Worm (Caenorhabditis elegans) whole organism, young adult: Measurements from ENCODE around the gene lgc-43.

Experiments used
- B0019.2 ChIP-seq: fragments of 200-800 bp; sonication (Bioruptor generic); conservative IDR thresholded peaks from 2 replicates; pipeline ENCODE4 v1.3.6; 2022; ENCODE audit warnings: missing genetic modification reagents, missing genetic modification characterization, missing compliant biosample characterization
- B0261.1 ChIP-seq: sonication (generic microtip); optimal IDR thresholded peaks from 2 replicates; lab custom pipeline; 2016; ENCODE audit warnings: mild to moderate bottlenecking, missing genetic modification characterization, moderate library complexity, missing compliant biosample characterization
- B0336.3 ChIP-seq: fragments of 200-800 bp; sonication (Bioruptor generic); IDR thresholded peaks from 2 replicates; pipeline ENCODE4 v1.3.6; 2022; ENCODE audit warnings: missing genetic modification characterization, missing compliant biosample characterization
- D2030.7 ChIP-seq: fragments of 200-800 bp; sonication (Bioruptor generic); IDR thresholded peaks from 2 replicates; pipeline ENCODE4 v1.3.6; 2022; ENCODE audit warnings: missing genetic modification reagents, missing genetic modification characterization, missing compliant biosample characterization
- F23B12.7 ChIP-seq: sonication (generic microtip); optimal IDR thresholded peaks from 2 replicates; lab custom pipeline; 2017; ENCODE audit warnings: missing genetic modification characterization, mild to moderate bottlenecking, missing compliant biosample characterization, antibody characterized with exemption, moderate library complexity; ENCODE audit not compliant: insufficient read depth
- F57C9.4 ChIP-seq: sonication (generic microtip); optimal IDR thresholded peaks from 2 replicates; lab custom pipeline; 2017; ENCODE audit warnings: mild to moderate bottlenecking, missing genetic modification characterization, missing compliant biosample characterization
- Y56A3A.18 ChIP-seq: fragments of 200-800 bp; sonication (Bioruptor generic); IDR thresholded peaks from 2 replicates; pipeline ENCODE4 v1.3.6; 2022; ENCODE audit warnings: missing genetic modification reagents, missing genetic modification characterization, missing compliant biosample characterization
- akir-1 ChIP-seq: fragments of 200-800 bp; sonication (Bioruptor generic); optimal IDR thresholded peaks from 2 replicates; lab custom pipeline; 2018; ENCODE audit warnings: mild to moderate bottlenecking, missing genetic modification characterization, moderate library complexity, missing compliant biosample characterization
- atf-7 ChIP-seq: sonication (generic microtip); optimal IDR thresholded peaks from 2 replicates; lab custom pipeline; 2017; ENCODE audit warnings: mild to moderate bottlenecking, missing genetic modification characterization, missing compliant biosample characterization
- ccch-3 ChIP-seq: fragments of 200-800 bp; sonication (Bioruptor generic); optimal IDR thresholded peaks from 2 replicates; lab custom pipeline; 2018; ENCODE audit warnings: mild to moderate bottlenecking, missing genetic modification characterization, missing compliant biosample characterization
- cebp-2 ChIP-seq: fragments of 200-800 bp; sonication (Bioruptor generic); IDR thresholded peaks from 2 replicates; pipeline ENCODE4 v1.3.6; 2022; ENCODE audit warnings: missing genetic modification characterization, missing compliant biosample characterization
- die-1 ChIP-seq: sonication (generic microtip); optimal IDR thresholded peaks from 2 replicates; lab custom pipeline; 2016; ENCODE audit warnings: missing genotype, mild to moderate bottlenecking, missing genetic modification characterization, missing compliant biosample characterization
- dpl-1 ChIP-seq: fragments of 150-350 bp; optimal IDR thresholded peaks from 2 replicates; lab custom pipeline; 2014; ENCODE audit warnings: missing biosample characterization, missing genetic modification reagents, missing genetic modification characterization
- hlh-12 ChIP-seq: sonication (generic microtip); optimal IDR thresholded peaks from 2 replicates; lab custom pipeline; 2016; ENCODE audit warnings: missing genetic modification characterization, missing compliant biosample characterization
- hsf-1 ChIP-seq: fragments of 200-800 bp; sonication (Bioruptor generic); IDR thresholded peaks from 2 replicates; pipeline ENCODE4 v1.3.6; 2022; ENCODE audit warnings: missing genetic modification reagents, missing genetic modification characterization, missing compliant biosample characterization
- let-526 ChIP-seq: fragments of 200-800 bp; sonication (Bioruptor generic); IDR thresholded peaks from 2 replicates; pipeline ENCODE4 v1.3.6; 2022; ENCODE audit warnings: missing genetic modification reagents, missing genetic modification characterization, missing compliant biosample characterization
- let-607 ChIP-seq, 2 experiments: fragments of 200-800 bp in 1 of 2; sonication (Bioruptor generic) in 1 of 2; sonication (generic microtip) in 1 of 2; optimal IDR thresholded peaks; 2 replicates each; lab custom pipeline; 2016 to 2018; ENCODE audit warnings: mild to moderate bottlenecking in 2 of 2, missing compliant biosample characterization in 2 of 2, missing genetic modification characterization in 2 of 2, moderate library complexity in 2 of 2, missing genotype in 1 of 2
- lsl-1 ChIP-seq: fragments of 200-800 bp; sonication (Bioruptor generic); optimal IDR thresholded peaks from 2 replicates; lab custom pipeline; 2018; ENCODE audit warnings: mild to moderate bottlenecking, missing genetic modification characterization, moderate library complexity, missing compliant biosample characterization
- madf-6 ChIP-seq: fragments of 200-800 bp; sonication (Bioruptor generic); IDR thresholded peaks from 2 replicates; pipeline ENCODE4 v1.3.6; 2022; ENCODE audit warnings: missing genetic modification reagents, missing genetic modification characterization, missing compliant biosample characterization
- mes-4 ChIP-seq: sonication (generic microtip); optimal IDR thresholded peaks from 2 replicates; lab custom pipeline; 2016; ENCODE audit warnings: missing genotype, missing genetic modification characterization, missing compliant biosample characterization
- nfya-1 ChIP-seq: sonication (generic microtip); optimal IDR thresholded peaks from 2 replicates; lab custom pipeline; 2017; ENCODE audit warnings: antibody characterized with exemption, missing compliant biosample characterization, missing genetic modification characterization, borderline replicate concordance; ENCODE audit not compliant: insufficient read depth
- nfya-2 ChIP-seq: fragments of 200-800 bp; sonication (Bioruptor generic); IDR thresholded peaks from 2 replicates; pipeline ENCODE4 v1.3.6; 2022; ENCODE audit warnings: missing genetic modification reagents, missing genetic modification characterization, missing compliant biosample characterization
- nhr-80 ChIP-seq: sonication (generic microtip); optimal IDR thresholded peaks from 2 replicates; lab custom pipeline; 2016; ENCODE audit warnings: missing genetic modification characterization, missing compliant biosample characterization
- pha-4 ChIP-seq: fragments of 150-350 bp; sonication (generic microtip); optimal IDR thresholded peaks from 2 replicates; lab custom pipeline; 2014; ENCODE audit warnings: missing biosample characterization, missing genetic modification reagents, missing genetic modification characterization
- rcor-1 ChIP-seq: fragments of 200-800 bp; sonication (Bioruptor generic); IDR thresholded peaks from 2 replicates; pipeline ENCODE4 v1.3.6; 2022; ENCODE audit warnings: missing genetic modification reagents, missing genetic modification characterization, missing compliant biosample characterization
- repo-1 ChIP-seq: sonication (generic microtip); optimal IDR thresholded peaks from 2 replicates; lab custom pipeline; 2017; ENCODE audit warnings: mild to moderate bottlenecking, missing genetic modification characterization, missing compliant biosample characterization
- tlf-1 ChIP-seq: fragments of 200-800 bp; sonication (Bioruptor generic); optimal IDR thresholded peaks from 2 replicates; lab custom pipeline; 2018; ENCODE audit warnings: mild to moderate bottlenecking, missing genetic modification characterization, missing compliant biosample characterization
- unc-62 ChIP-seq: fragments of 150-350 bp; optimal IDR thresholded peaks from 2 replicates; lab custom pipeline; 2014; ENCODE audit warnings: missing biosample characterization, missing genetic modification reagents, missing genetic modification characterization
- ztf-18 ChIP-seq: sonication (generic microtip); optimal IDR thresholded peaks from 2 replicates; lab custom pipeline; 2016; ENCODE audit warnings: missing genotype, mild to moderate bottlenecking, missing genetic modification characterization, missing compliant biosample characterization
- ztf-22 ChIP-seq: fragments of 200-800 bp; sonication (Bioruptor generic); optimal IDR thresholded peaks from 2 replicates; lab custom pipeline; 2018; ENCODE audit warnings: mild to moderate bottlenecking, missing genetic modification characterization, moderate library complexity, missing compliant biosample characterization

lgc-43 gene

ce11 chrIV:10616366-10616765 lies 37.9 kb downstream of the lgc-43 start:
- TF ChIP-seq repo-1 (tag; lab: Kevin White, UChicago) (no peak), B0261.1 (tag; lab: Kevin White, UChicago) (no peak), hlh-12 (tag; lab: Kevin White, UChicago) (no peak), F23B12.7 (tag; lab: Kevin White, UChicago) (no peak), nhr-80 (tag; lab: Kevin White, UChicago) (no peak), tlf-1 (GFP tag; lab: Kevin White, UChicago) (no peak), B0336.3 (no peak), lsl-1 (GFP tag; lab: Kevin White, UChicago) (no peak), ccch-3 (no peak), B0019.2 (no peak)
- TF ChIP-seq, all 124 proteins: peak for 0

- no peak for TF ChIP-seq F57C9.4 (tag; lab: Kevin White, UChicago)
- no peak for TF ChIP-seq atf-7 (tag; lab: Kevin White, UChicago)
- TF ChIP-seq Y56A3A.18 (GFP tag; lab: Robert Waterston, UW) = no peak
- TF ChIP-seq akir-1 = no peak
- no peak for TF ChIP-seq hsf-1
- TF ChIP-seq cebp-2 (GFP tag; lab: Robert Waterston, UW) = no peak
- no peak for TF ChIP-seq nfya-2 (GFP tag; lab: Robert Waterston, UW)
- TF ChIP-seq mes-4 = no peak
- TF ChIP-seq pha-4 = no peak
- no peak for TF ChIP-seq nfya-1
- TF ChIP-seq ccch-3 = no peak
Measured at ce11 chrIV:10617099-10617498, 38.6 kb downstream of the lgc-43 start.

- TF ChIP-seq B0261.1 (tag; lab: Kevin White, UChicago) (no peak), B0336.3 (peak; percentile 47; the same call in 1 of the 2 replicates)
Measured at ce11 chrIV:10620811-10621210, 42.3 kb downstream of the lgc-43 start, which contains the start of gene R09H10.7. Gene R09H10.7 (plus strand): TSS chrIV:10621111.

DNA sequence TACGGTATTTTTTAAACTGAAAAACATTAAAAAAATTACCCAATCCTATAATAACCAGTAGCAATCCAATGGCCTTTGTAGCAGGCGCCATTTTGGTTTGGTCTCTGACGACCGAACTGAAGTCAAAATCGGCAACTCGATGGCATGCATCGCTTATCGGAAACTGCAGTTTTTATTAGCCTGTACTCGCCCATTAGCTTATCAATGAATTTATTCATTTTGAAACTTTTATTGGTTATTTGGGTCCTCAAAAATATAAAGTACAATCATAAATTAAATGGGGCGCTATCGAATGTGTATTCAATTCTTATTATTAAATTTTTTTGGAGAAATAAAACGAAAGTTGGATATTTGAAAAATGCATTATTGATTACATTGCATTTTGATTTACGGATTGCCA lies 50.3 kb downstream of the lgc-43 start, which contains the start of gene R09H10.5:
Gene R09H10.5 (minus strand): TSS at position 106 of the 400 bp plus-strand sequence.
- TF ChIP-seq let-607 (tag; optimal IDR thresholded peaks at IDR 0.05; lab: Kevin White, UChicago) = no peak
- TF ChIP-seq ztf-18 = no peak
- no peak for TF ChIP-seq die-1 (tag; lab: Kevin White, UChicago)
- no peak for TF ChIP-seq rcor-1 (GFP tag; lab: Robert Waterston, UW)
- peak; percentile 51 for TF ChIP-seq nhr-80 (tag; lab: Kevin White, UChicago)

DNA sequence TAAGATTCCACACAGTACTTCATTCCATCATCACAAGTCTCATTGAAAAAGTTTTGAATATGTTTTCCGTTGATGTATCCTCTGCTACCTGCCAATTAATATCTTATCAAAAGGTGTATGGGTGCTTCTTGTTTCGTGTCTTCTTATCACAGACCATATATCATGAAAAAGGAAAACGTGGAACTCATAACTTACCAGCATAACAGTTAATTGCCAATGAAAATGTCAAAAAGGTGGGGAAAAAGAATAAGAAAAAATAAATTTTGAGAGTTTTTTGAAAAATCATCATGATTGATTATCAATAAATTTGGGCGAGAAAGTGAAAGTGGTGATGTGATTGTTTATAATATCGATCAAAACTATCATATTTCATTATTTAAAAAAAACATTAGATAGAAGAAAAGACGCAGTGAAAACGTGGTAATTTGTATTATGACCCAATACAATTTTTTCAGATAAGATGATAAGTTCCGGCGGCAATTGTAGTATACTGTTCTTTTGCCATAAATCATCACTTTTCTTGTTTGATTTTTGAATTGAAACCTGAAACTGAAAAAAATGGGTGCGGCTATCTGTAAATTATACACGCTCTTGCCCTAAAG lies 52.6 kb downstream of the lgc-43 start, which contains the start of gene F56C4.4:
Gene F56C4.4 (minus strand): TSS at position 315 of the 602 bp plus-strand sequence.
- no peak for TF ChIP-seq let-526
- no peak for TF ChIP-seq cebp-2 (GFP tag; lab: Robert Waterston, UW)
- TF ChIP-seq unc-62 (GFP tag; lab: Kevin White, UChicago) = peak; percentile 53
- TF ChIP-seq dpl-1 (GFP tag; lab: Kevin White, UChicago) = no peak
- TF ChIP-seq atf-7 (tag; lab: Kevin White, UChicago) = peak; percentile 32
- peak; percentile 13 for TF ChIP-seq ztf-22 (GFP tag; lab: Kevin White, UChicago)
- no peak for TF ChIP-seq madf-6
- peak; percentile 92 for TF ChIP-seq nhr-80 (tag; lab: Kevin White, UChicago)
- TF ChIP-seq let-607 (tag; optimal IDR thresholded peaks at IDR 0.05; lab: Kevin White, UChicago) = peak; percentile 69 to 81
- TF ChIP-seq D2030.7 (GFP tag; lab: Robert Waterston, UW) = no peak
